Worm (Caenorhabditis elegans) whole organism, L4 larva: ENCODE results near the gene str-140.

Experiments used
- D1046.2 ChIP-seq: fragments of 200-800 bp; sonication (Bioruptor generic); IDR thresholded peaks from 2 replicates; pipeline ENCODE4 v1.3.6; 2022; ENCODE audit warnings: missing genetic modification characterization, missing compliant biosample characterization
- F10B5.3 ChIP-seq: sonication (generic microtip); optimal IDR thresholded peaks from 2 replicates; lab custom pipeline; 2016; ENCODE audit warnings: mild to moderate bottlenecking, missing genetic modification characterization, missing compliant biosample characterization
- F44E2.7 ChIP-seq: fragments of 200-800 bp; sonication (Bioruptor generic); IDR thresholded peaks from 2 replicates; pipeline ENCODE4 v2.1.2; 2022; ENCODE audit warnings: missing genetic modification characterization, missing compliant biosample characterization
- T20F7.1 ChIP-seq: fragments of 200-800 bp; sonication (Bioruptor generic); optimal IDR thresholded peaks from 2 replicates; lab custom pipeline; 2018; ENCODE audit warnings: mild to moderate bottlenecking, missing genetic modification characterization, missing compliant biosample characterization
- T26A8.4 ChIP-seq: fragments of 200-800 bp; sonication (Bioruptor generic); IDR thresholded peaks from 2 replicates; pipeline ENCODE4 v1.3.6; 2022; ENCODE audit warnings: missing genetic modification characterization, missing compliant biosample characterization
- ZK337.2 ChIP-seq: fragments of 200-800 bp; sonication (Bioruptor generic); IDR thresholded peaks from 2 replicates; pipeline ENCODE4 v1.3.6; 2022; ENCODE audit warnings: missing genetic modification reagents, missing genetic modification characterization, missing compliant biosample characterization
- aha-1 ChIP-seq: fragments of 150-350 bp; peaks from one replicate; lab custom pipeline; 2014; ENCODE audit warnings: missing biosample characterization, missing genetic modification characterization
- ama-1 ChIP-seq: fragments of 150-350 bp; optimal IDR thresholded peaks from 2 replicates; lab custom pipeline; 2014; ENCODE audit warnings: inconsistent platforms, mixed read lengths
- arid-1 ChIP-seq: fragments of 200-800 bp; sonication (Bioruptor generic); conservative IDR thresholded peaks from 2 replicates; pipeline ENCODE4 v1.3.6; 2022; ENCODE audit warnings: missing genetic modification reagents, missing genetic modification characterization, missing compliant biosample characterization
- ceh-20 ChIP-seq: fragments of 200-800 bp; sonication (Bioruptor generic); IDR thresholded peaks from 2 replicates; pipeline ENCODE4 v1.3.6; 2022; ENCODE audit warnings: missing genetic modification reagents, missing genetic modification characterization, missing compliant biosample characterization
- ces-1 ChIP-seq: fragments of 150-350 bp; sonication (generic microtip); optimal IDR thresholded peaks from 4 replicates; lab custom pipeline; 2014; ENCODE audit warnings: missing biosample characterization, missing genetic modification reagents, missing genetic modification characterization
- dmd-8 ChIP-seq: fragments of 200-800 bp; sonication (Bioruptor generic); IDR thresholded peaks from 2 replicates; pipeline ENCODE4 v1.3.6; 2022; ENCODE audit warnings: missing genetic modification characterization, missing compliant biosample characterization
- dmd-9 ChIP-seq: fragments of 200-800 bp; sonication (Bioruptor generic); IDR thresholded peaks from 2 replicates; pipeline ENCODE4 v1.3.6; 2022; ENCODE audit warnings: missing genetic modification reagents, missing genetic modification characterization, missing compliant biosample characterization
- dpl-1 ChIP-seq: fragments of 150-350 bp; optimal IDR thresholded peaks from 2 replicates; lab custom pipeline; 2014; ENCODE audit warnings: missing biosample characterization, missing genetic modification reagents, missing genetic modification characterization
- duxl-1 ChIP-seq: sonication (generic microtip); optimal IDR thresholded peaks from 2 replicates; lab custom pipeline; 2016; ENCODE audit warnings: mild to moderate bottlenecking, missing genetic modification characterization, moderate library complexity, missing compliant biosample characterization; ENCODE audit not compliant: poor library complexity
- egl-43 ChIP-seq: fragments of 200-800 bp; sonication (Bioruptor generic); IDR thresholded peaks from 2 replicates; pipeline ENCODE4 v1.3.6; 2022; ENCODE audit warnings: missing genetic modification reagents, missing genetic modification characterization, missing compliant biosample characterization
- fkh-10 ChIP-seq: fragments of 150-350 bp; optimal IDR thresholded peaks from 2 replicates; lab custom pipeline; 2014; ENCODE audit warnings: missing biosample characterization, missing genetic modification reagents, missing genetic modification characterization
- hlh-11 ChIP-seq: fragments of 200-800 bp; sonication (Bioruptor generic); optimal IDR thresholded peaks from 2 replicates; lab custom pipeline; 2018; ENCODE audit warnings: mild to moderate bottlenecking, missing genetic modification characterization, missing compliant biosample characterization
- lin-29 ChIP-seq: fragments of 200-800 bp; sonication (Bioruptor generic); IDR thresholded peaks from 2 replicates; pipeline ENCODE4 v1.3.6; 2022; ENCODE audit warnings: missing genetic modification reagents, missing genetic modification characterization, missing compliant biosample characterization
- madf-9 ChIP-seq: fragments of 200-800 bp; sonication (Bioruptor generic); conservative IDR thresholded peaks from 2 replicates; pipeline ENCODE4 v1.3.6; 2022; ENCODE audit warnings: missing genetic modification reagents, missing genetic modification characterization, missing compliant biosample characterization
- mdl-1 ChIP-seq, 2 experiments: fragments of 150-350 bp in 1 of 2; sonication (generic microtip) in 1 of 2; optimal IDR thresholded peaks; 2 replicates each; lab custom pipeline; 2014 to 2017; ENCODE audit warnings: missing biosample characterization in 2 of 2, missing genetic modification characterization in 2 of 2
- mep-1 ChIP-seq: fragments of 150-350 bp; sonication (generic microtip); optimal IDR thresholded peaks from 3 replicates; lab custom pipeline; 2014; ENCODE audit warnings: missing biosample characterization, missing genetic modification characterization
- mxl-3 ChIP-seq: fragments of 200-800 bp; sonication (Bioruptor generic); optimal IDR thresholded peaks from 2 replicates; lab custom pipeline; 2018; ENCODE audit warnings: mild to moderate bottlenecking, missing genetic modification characterization, missing compliant biosample characterization
- nhr-11 ChIP-seq: fragments of 150-350 bp; optimal IDR thresholded peaks from 2 replicates; lab custom pipeline; 2014; ENCODE audit warnings: missing biosample characterization, missing genetic modification characterization
- nhr-111 ChIP-seq: fragments of 200-800 bp; sonication (Bioruptor generic); optimal IDR thresholded peaks from 2 replicates; lab custom pipeline; 2018; ENCODE audit warnings: mild to moderate bottlenecking, missing genetic modification characterization, missing compliant biosample characterization
- nhr-6 ChIP-seq: fragments of 150-350 bp; optimal IDR thresholded peaks from 2 replicates; lab custom pipeline; 2014; ENCODE audit warnings: missing biosample characterization, missing genetic modification characterization
- pha-4 ChIP-seq, 2 experiments: fragments of 150-350 bp in 1 of 2; fragments of 200-800 bp in 1 of 2; sonication (Bioruptor generic) in 1 of 2; IDR thresholded peaks in 1 of 2; optimal IDR thresholded peaks in 1 of 2; 2 replicates each; pipeline versions ENCODE4 v1.3.6 to Lab custom; 2014 to 2022; ENCODE audit warnings: missing genetic modification characterization in 2 of 2, missing genetic modification reagents in 2 of 2, missing biosample characterization in 1 of 2, missing compliant biosample characterization in 1 of 2
- set-16 ChIP-seq: fragments of 200-800 bp; sonication (Bioruptor generic); IDR thresholded peaks from 2 replicates; pipeline ENCODE4 v1.3.6; 2022; ENCODE audit warnings: missing genetic modification reagents, missing genetic modification characterization, missing compliant biosample characterization
- snpc-4 ChIP-seq: fragments of 150-350 bp; optimal IDR thresholded peaks from 2 replicates; lab custom pipeline; 2014; ENCODE audit warnings: missing biosample characterization, missing genetic modification characterization
- spr-3 ChIP-seq: fragments of 200-800 bp; sonication (Bioruptor generic); optimal IDR thresholded peaks from 2 replicates; lab custom pipeline; 2018; ENCODE audit warnings: mild to moderate bottlenecking, missing genetic modification characterization, missing compliant biosample characterization
- tag-97 ChIP-seq: fragments of 200-800 bp; sonication (Bioruptor generic); IDR thresholded peaks from 2 replicates; pipeline ENCODE4 v1.3.6; 2022; ENCODE audit warnings: missing genetic modification characterization, missing compliant biosample characterization
- unc-62 ChIP-seq, 3 experiments: fragments of 150-350 bp in 1 of 3; sonication (generic microtip); optimal IDR thresholded peaks in 2 of 3; peaks in 1 of 3; 1 replicate in 1 of 3; 2 replicates in 2 of 3; lab custom pipeline; 2014 to 2017; ENCODE audit warnings: missing biosample characterization in 3 of 3, missing genetic modification characterization in 3 of 3, missing genetic modification reagents in 3 of 3, missing genotype in 1 of 3
- zag-1 ChIP-seq: fragments of 150-350 bp; optimal IDR thresholded peaks from 2 replicates; lab custom pipeline; 2014; ENCODE audit warnings: missing biosample characterization, missing genetic modification characterization
- zfp-2 ChIP-seq: sonication (generic microtip); optimal IDR thresholded peaks from 2 replicates; lab custom pipeline; 2016; ENCODE audit warnings: mild to moderate bottlenecking, missing genetic modification characterization, missing compliant biosample characterization

The str-140 gene

ce11 chrV:8102960-8103359, 35.3 kb upstream of the str-140 start, which contains the start of gene str-90:
str-90 (plus strand) TSS chrV:8103260.
- TF ChIP-seq ama-1 (lab: Kevin White, UChicago) (no peak), T20F7.1 (GFP tag; lab: Kevin White, UChicago) (no peak), fkh-10 (no peak), spr-3 (GFP tag; lab: Kevin White, UChicago) (no peak), dmd-9 (no peak), T26A8.4 (GFP tag; lab: Robert Waterston, UW) (no peak), ceh-20 (GFP tag; lab: Robert Waterston, UW) (no peak), F44E2.7 (no peak), mep-1 (tag; lab: Kevin White, UChicago) (no peak), mdl-1 (tag; optimal IDR thresholded peaks at IDR 0.05; lab: Kevin White, UChicago) (no peak), ces-1 (GFP tag; lab: Kevin White, UChicago) (no peak), pha-4 (GFP tag; IDR thresholded peaks at IDR 0.05; lab: Robert Waterston, UW) (no peak), pha-4 (tag; optimal IDR thresholded peaks at IDR 0.05; lab: Kevin White, UChicago) (no peak), nhr-111 (GFP tag; lab: Kevin White, UChicago) (no peak), dpl-1 (GFP tag; lab: Kevin White, UChicago) (no peak), tag-97 (GFP tag; lab: Robert Waterston, UW) (no peak), ZK337.2 (GFP tag; lab: Robert Waterston, UW) (no peak), arid-1 (GFP tag; lab: Robert Waterston, UW) (no peak), F10B5.3 (tag; lab: Kevin White, UChicago) (no peak), snpc-4 (tag; lab: Kevin White, UChicago) (no peak)
- TF ChIP-seq, all 104 proteins: peak for 0

- TF ChIP-seq zag-1 (tag; lab: Kevin White, UChicago) (no peak), zfp-2 (tag; lab: Kevin White, UChicago) (no peak)
- TF ChIP-seq, all 104 proteins: peak for 0
Measured at ce11 chrV:8099306-8099705, 31.6 kb upstream of the str-140 start, which contains the start of gene sdz-23. sdz-23 (plus strand) TSS chrV:8099606.

DNA sequence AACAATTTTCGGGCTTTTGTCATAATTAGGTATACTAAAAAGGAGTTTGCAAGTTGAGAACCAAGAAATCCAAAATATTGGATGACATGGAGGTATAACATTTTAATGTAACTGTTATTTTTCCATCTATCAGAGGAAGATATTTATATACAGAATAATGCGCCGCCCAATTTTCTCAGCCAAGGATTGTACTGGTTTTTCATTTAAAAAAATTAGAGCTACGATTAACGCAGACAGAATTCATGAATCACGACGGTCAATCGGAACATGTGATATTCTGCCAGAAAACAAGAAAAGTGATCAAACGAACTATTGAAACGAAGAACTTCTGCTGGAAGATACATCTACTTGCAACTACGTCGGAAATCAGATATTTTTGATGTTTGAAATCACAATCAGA, 30.5 kb upstream of the str-140 start, which contains the start of gene str-145:
str-145 (minus strand) TSS at position 101 of the 400 bp plus-strand sequence.
- no peak for TF ChIP-seq lin-29 (GFP tag; lab: Robert Waterston, UW)
- no peak for TF ChIP-seq ama-1 (lab: Kevin White, UChicago)
- no peak for TF ChIP-seq D1046.2

DNA sequence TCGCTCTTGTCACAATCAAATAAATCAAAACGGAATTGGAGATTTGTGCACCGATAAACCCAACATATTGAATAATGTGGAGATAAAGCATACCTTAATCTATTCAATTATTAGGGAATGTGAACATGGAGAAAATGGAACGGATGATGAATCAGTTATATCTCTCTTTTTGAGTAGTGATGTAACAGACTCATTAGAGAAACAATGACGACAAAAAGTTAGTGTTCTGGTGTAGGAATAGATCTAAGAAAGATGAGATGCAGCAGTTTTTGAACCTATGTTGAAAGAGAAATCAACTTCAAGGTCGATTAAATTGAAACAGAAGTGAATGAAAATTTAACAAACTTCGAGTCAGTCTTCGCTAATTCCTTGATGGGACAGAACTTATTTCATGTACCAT, 27.7 kb upstream of the str-140 start, which contains the start of gene str-146:
str-146 (minus strand) TSS at position 101 of the 400 bp plus-strand sequence.
- no peak for TF ChIP-seq madf-9 (GFP tag; lab: Robert Waterston, UW)
- no peak for TF ChIP-seq nhr-6 (tag; lab: Kevin White, UChicago)
- TF ChIP-seq dmd-8, result no peak
- TF ChIP-seq egl-43 (GFP tag; lab: Robert Waterston, UW), result no peak
- no peak for TF ChIP-seq set-16 (GFP tag; lab: Robert Waterston, UW)
- TF ChIP-seq hlh-11 (tag; lab: Kevin White, UChicago), result no peak
- no peak for TF ChIP-seq unc-62 (GFP tag; optimal IDR thresholded peaks at IDR 0.05 in 1 of 2; lab: Kevin White, UChicago)
- TF ChIP-seq unc-62 (tag; optimal IDR thresholded peaks at IDR 0.05; lab: Kevin White, UChicago), result no peak
- no peak for TF ChIP-seq nhr-11
- no peak for TF ChIP-seq duxl-1 (tag; lab: Kevin White, UChicago)
- TF ChIP-seq, all 104 proteins: peak for 0

ce11 chrV:8092385-8092784, 24.7 kb upstream of the str-140 start, which contains the start of gene str-129:
str-129 (minus strand) TSS chrV:8092485.
- TF ChIP-seq mxl-3 (GFP tag; lab: Kevin White, UChicago) (no peak), aha-1 (tag; lab: Kevin White, UChicago) (peak; percentile 31)
